Fruit fly (Drosophila melanogaster) whole organism, prepupa: Measurements from ENCODE around the gene CG34138.

Experiments used
- Blimp-1 ChIP-seq: fragments of 200-800 bp; sonication (Bioruptor generic); optimal IDR thresholded peaks from 3 replicates; lab custom pipeline; 2017; ENCODE audit warnings: missing biosample characterization, missing genetic modification characterization, mild to moderate bottlenecking, moderate library complexity, missing genetic modification reagents
- CG10631 ChIP-seq: fragments of 200-800 bp; sonication (Bioruptor generic); optimal IDR thresholded peaks from 2 replicates; lab custom pipeline; 2016; ENCODE audit warnings: missing biosample characterization, missing genetic modification characterization
- CG10669 ChIP-seq: fragments of 200-800 bp; sonication (Bioruptor generic); optimal IDR thresholded peaks from 3 replicates; lab custom pipeline; 2018; ENCODE audit warnings: missing biosample characterization, mild to moderate bottlenecking, missing genetic modification characterization, moderate library complexity
- CG11294 ChIP-seq: fragments of 200-800 bp; sonication (Bioruptor generic); IDR thresholded peaks from 2 replicates; pipeline ENCODE4 v1.3.6; 2022; ENCODE audit warnings: missing biosample characterization, missing genetic modification characterization
- CG11762 ChIP-seq: fragments of 200-800 bp; sonication (Bioruptor generic); optimal IDR thresholded peaks from 3 replicates; lab custom pipeline; 2016; ENCODE audit warnings: missing biosample characterization, missing genetic modification characterization; ENCODE audit not compliant: insufficient read depth
- CG11902 ChIP-seq: fragments of 200-800 bp; sonication (Bioruptor generic); optimal IDR thresholded peaks from 3 replicates; lab custom pipeline; 2016; ENCODE audit warnings: missing biosample characterization, missing genetic modification characterization
- CG1621 ChIP-seq: fragments of 200-800 bp; sonication (Bioruptor generic); optimal IDR thresholded peaks from 3 replicates; lab custom pipeline; 2018; ENCODE audit warnings: missing biosample characterization, mild to moderate bottlenecking, missing genetic modification characterization
- CG3032 ChIP-seq: fragments of 200-800 bp; optimal IDR thresholded peaks from 2 replicates; lab custom pipeline; 2019; ENCODE audit warnings: missing biosample characterization, mild to moderate bottlenecking, missing genetic modification characterization, moderate library complexity
- CG31627 ChIP-seq: fragments of 200-800 bp; sonication (Bioruptor generic); optimal IDR thresholded peaks from 3 replicates; lab custom pipeline; 2016; ENCODE audit warnings: missing biosample characterization, missing genetic modification characterization
- CG32006 ChIP-seq: fragments of 200-800 bp; sonication (Bioruptor generic); optimal IDR thresholded peaks from 3 replicates; lab custom pipeline; 2017; ENCODE audit warnings: missing biosample characterization, mild to moderate bottlenecking, missing genetic modification characterization
- CG34406 ChIP-seq: fragments of 200-800 bp; sonication (Bioruptor generic); optimal IDR thresholded peaks from 3 replicates; lab custom pipeline; 2016; ENCODE audit warnings: missing biosample characterization, missing genetic modification characterization
- CG3919 ChIP-seq: fragments of 200-800 bp; sonication (Bioruptor generic); optimal IDR thresholded peaks from 3 replicates; lab custom pipeline; 2016; ENCODE audit warnings: missing biosample characterization, missing genetic modification characterization
- CG4318 ChIP-seq: fragments of 200-800 bp; sonication (Bioruptor generic); optimal IDR thresholded peaks from 3 replicates; lab custom pipeline; 2017; ENCODE audit warnings: missing biosample characterization, mild to moderate bottlenecking, missing genetic modification characterization
- CG6163 ChIP-seq: fragments of 200-800 bp; sonication (Bioruptor generic); IDR thresholded peaks from 3 replicates; pipeline ENCODE4 v1.3.6; 2022; ENCODE audit warnings: missing biosample characterization, missing genetic modification characterization
- CG6276 ChIP-seq: fragments of 200-800 bp; sonication (Bioruptor generic); optimal IDR thresholded peaks from 2 replicates; lab custom pipeline; 2017; ENCODE audit warnings: missing biosample characterization, mild to moderate bottlenecking, missing genetic modification characterization
- CG6792 ChIP-seq: fragments of 200-800 bp; sonication (Bioruptor generic); optimal IDR thresholded peaks from 3 replicates; lab custom pipeline; 2016; ENCODE audit warnings: missing biosample characterization, missing genetic modification characterization
- CG6808 ChIP-seq: fragments of 200-800 bp; sonication (Bioruptor generic); optimal IDR thresholded peaks from 3 replicates; lab custom pipeline; 2017; ENCODE audit warnings: missing biosample characterization, missing genetic modification characterization, mild to moderate bottlenecking, moderate library complexity, missing genetic modification reagents
- CG6854 ChIP-seq: fragments of 200-800 bp; sonication (Bioruptor generic); optimal IDR thresholded peaks from 2 replicates; lab custom pipeline; 2017; ENCODE audit warnings: missing biosample characterization, mild to moderate bottlenecking, missing genetic modification characterization
- CG7368 ChIP-seq: fragments of 200-800 bp; sonication (Bioruptor generic); optimal IDR thresholded peaks from 3 replicates; lab custom pipeline; 2016; ENCODE audit warnings: missing biosample characterization, missing genetic modification characterization
- CG9139 ChIP-seq: fragments of 200-800 bp; sonication (Bioruptor generic); optimal IDR thresholded peaks from 3 replicates; lab custom pipeline; 2017; ENCODE audit warnings: missing biosample characterization, mild to moderate bottlenecking, missing genetic modification characterization
- Eip75B ChIP-seq: fragments of 200-800 bp; sonication (Bioruptor generic); optimal IDR thresholded peaks from 3 replicates; lab custom pipeline; 2016; ENCODE audit warnings: missing biosample characterization, missing genetic modification characterization
- Eip78C ChIP-seq: fragments of 200-800 bp; sonication (Bioruptor generic); peaks from one replicate; lab custom pipeline; 2016; ENCODE audit warnings: missing biosample characterization, missing genetic modification characterization
- Eip93F ChIP-seq: fragments of 200-800 bp; sonication (Bioruptor generic); optimal IDR thresholded peaks from 2 replicates; lab custom pipeline; 2016; ENCODE audit warnings: missing biosample characterization, mild to moderate bottlenecking, missing genetic modification characterization
- Ets21C ChIP-seq: fragments of 200-800 bp; sonication (Bioruptor generic); optimal IDR thresholded peaks from 3 replicates; lab custom pipeline; 2016; ENCODE audit warnings: missing biosample characterization, missing genetic modification characterization
- Ets96B ChIP-seq: fragments of 200-800 bp; optimal IDR thresholded peaks from 2 replicates; lab custom pipeline; 2019; ENCODE audit warnings: missing biosample characterization, mild to moderate bottlenecking, missing genetic modification characterization, moderate library complexity
- Gug ChIP-seq: fragments of 200-800 bp; sonication (Bioruptor generic); IDR thresholded peaks from 2 replicates; pipeline ENCODE4 v1.3.6; 2022; ENCODE audit warnings: missing biosample characterization, missing genetic modification characterization
- Hr39 ChIP-seq: fragments of 200-800 bp; sonication (Bioruptor generic); optimal IDR thresholded peaks from 2 replicates; lab custom pipeline; 2016; ENCODE audit warnings: missing biosample characterization, missing genetic modification characterization
- Hr4 ChIP-seq: fragments of 200-800 bp; sonication (Bioruptor generic); optimal IDR thresholded peaks from 3 replicates; lab custom pipeline; 2016; ENCODE audit warnings: missing biosample characterization, missing genetic modification characterization
- Lpt ChIP-seq: fragments of 200-800 bp; sonication (Bioruptor generic); optimal IDR thresholded peaks from 3 replicates; lab custom pipeline; 2016; ENCODE audit warnings: missing biosample characterization, missing genetic modification characterization
- Met ChIP-seq: fragments of 200-800 bp; sonication (Bioruptor generic); optimal IDR thresholded peaks from 3 replicates; lab custom pipeline; 2016; ENCODE audit warnings: missing biosample characterization, missing genetic modification characterization
- OdsH ChIP-seq: fragments of 200-800 bp; sonication (Bioruptor generic); optimal IDR thresholded peaks from 3 replicates; lab custom pipeline; 2016; ENCODE audit warnings: missing biosample characterization, missing genetic modification characterization
- Smox ChIP-seq: fragments of 200-800 bp; sonication (Bioruptor generic); optimal IDR thresholded peaks from 3 replicates; lab custom pipeline; 2016; ENCODE audit warnings: missing biosample characterization, missing genetic modification characterization
- Sox15 ChIP-seq: fragments of 200-800 bp; sonication (Bioruptor generic); optimal IDR thresholded peaks from 3 replicates; lab custom pipeline; 2016; ENCODE audit warnings: missing biosample characterization, missing genetic modification characterization
- achi ChIP-seq: fragments of 200-800 bp; sonication (Bioruptor generic); optimal IDR thresholded peaks from 3 replicates; lab custom pipeline; 2016; ENCODE audit warnings: missing biosample characterization, missing genetic modification characterization
- acj6 ChIP-seq: fragments of 200-800 bp; sonication (Bioruptor generic); optimal IDR thresholded peaks from 3 replicates; lab custom pipeline; 2016; ENCODE audit warnings: missing biosample characterization, missing genetic modification characterization
- cyc ChIP-seq: fragments of 200-800 bp; sonication (Bioruptor generic); optimal IDR thresholded peaks from 3 replicates; lab custom pipeline; 2016; ENCODE audit warnings: missing biosample characterization, missing genetic modification characterization
- dac ChIP-seq: fragments of 200-800 bp; sonication (Bioruptor generic); optimal IDR thresholded peaks from 2 replicates; lab custom pipeline; 2017; ENCODE audit warnings: missing biosample characterization, mild to moderate bottlenecking, missing genetic modification characterization
- dsx ChIP-seq: fragments of 200-800 bp; optimal IDR thresholded peaks from 3 replicates; lab custom pipeline; 2019; ENCODE audit warnings: missing biosample characterization, mild to moderate bottlenecking, missing genetic modification characterization, moderate library complexity; ENCODE audit not compliant: poor library complexity, severe bottlenecking
- eg ChIP-seq: fragments of 200-800 bp; sonication (Bioruptor generic); IDR thresholded peaks from 3 replicates; pipeline ENCODE4 v1.3.6; 2022; ENCODE audit warnings: missing biosample characterization, missing genetic modification characterization
- esn ChIP-seq: fragments of 200-800 bp; sonication (Bioruptor generic); optimal IDR thresholded peaks from 2 replicates; lab custom pipeline; 2016; ENCODE audit warnings: missing biosample characterization, mild to moderate bottlenecking, missing genetic modification characterization, moderate library complexity
- fd85E ChIP-seq: fragments of 200-800 bp; sonication (Bioruptor generic); optimal IDR thresholded peaks from 3 replicates; lab custom pipeline; 2016; ENCODE audit warnings: missing biosample characterization, missing genetic modification characterization
- fkh ChIP-seq: fragments of 200-800 bp; sonication (Bioruptor generic); optimal IDR thresholded peaks from 3 replicates; lab custom pipeline; 2017; ENCODE audit warnings: missing biosample characterization, mild to moderate bottlenecking, missing genetic modification characterization, moderate library complexity
- lz ChIP-seq: fragments of 200-800 bp; sonication (Bioruptor generic); optimal IDR thresholded peaks from 3 replicates; lab custom pipeline; 2016; ENCODE audit warnings: missing biosample characterization, missing genetic modification characterization
- net ChIP-seq: fragments of 200-800 bp; sonication (Bioruptor generic); optimal IDR thresholded peaks from 3 replicates; lab custom pipeline; 2016; ENCODE audit warnings: missing biosample characterization, missing genetic modification characterization
- spab ChIP-seq: fragments of 200-800 bp; sonication (Bioruptor generic); optimal IDR thresholded peaks from 2 replicates; lab custom pipeline; 2017; ENCODE audit warnings: missing biosample characterization, mild to moderate bottlenecking, missing genetic modification characterization, missing genetic modification reagents
- ss ChIP-seq, 2 experiments: fragments of 200-800 bp; sonication (Bioruptor generic); optimal IDR thresholded peaks; 2 replicates in 1 of 2; 3 replicates in 1 of 2; lab custom pipeline; 2017 to 2018; ENCODE audit warnings: mild to moderate bottlenecking in 2 of 2, missing biosample characterization in 2 of 2, missing genetic modification characterization in 2 of 2, moderate library complexity in 1 of 2
- svp ChIP-seq: fragments of 200-800 bp; sonication (Bioruptor generic); peaks from one replicate; lab custom pipeline; 2016; ENCODE audit warnings: missing biosample characterization, missing genetic modification characterization
- topi ChIP-seq: fragments of 200-800 bp; sonication (Bioruptor generic); optimal IDR thresholded peaks from 3 replicates; lab custom pipeline; 2016; ENCODE audit warnings: missing biosample characterization, missing genetic modification characterization

The CG34138 gene

DNA sequence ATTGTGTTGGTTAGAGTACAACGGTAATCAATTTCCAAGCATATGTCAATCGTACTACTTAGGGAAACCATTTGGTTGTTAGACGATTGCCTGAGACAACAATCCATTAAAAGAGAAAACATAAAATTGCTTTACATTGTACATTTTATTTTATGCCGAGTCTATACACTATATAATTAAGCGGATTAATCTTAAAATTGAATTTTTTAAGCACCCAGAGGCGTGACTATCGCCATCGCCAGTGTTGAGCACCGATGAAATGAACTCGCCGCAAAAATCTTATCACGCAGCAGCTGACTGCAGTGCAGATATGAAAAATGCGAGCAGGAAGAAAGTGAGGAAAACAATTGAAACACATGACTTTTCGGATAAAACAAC lies 8.1 kb downstream of the CG34138 start:
- TF ChIP-seq esn (GFP tag; lab: Kevin White, UChicago): peak; percentile 35
- peak; percentile 68 for TF ChIP-seq Eip78C
- no peak for TF ChIP-seq CG32006 (GFP tag; lab: Kevin White, UChicago)
- peak; percentile 23 for TF ChIP-seq topi (GFP tag; lab: Kevin White, UChicago)

DNA sequence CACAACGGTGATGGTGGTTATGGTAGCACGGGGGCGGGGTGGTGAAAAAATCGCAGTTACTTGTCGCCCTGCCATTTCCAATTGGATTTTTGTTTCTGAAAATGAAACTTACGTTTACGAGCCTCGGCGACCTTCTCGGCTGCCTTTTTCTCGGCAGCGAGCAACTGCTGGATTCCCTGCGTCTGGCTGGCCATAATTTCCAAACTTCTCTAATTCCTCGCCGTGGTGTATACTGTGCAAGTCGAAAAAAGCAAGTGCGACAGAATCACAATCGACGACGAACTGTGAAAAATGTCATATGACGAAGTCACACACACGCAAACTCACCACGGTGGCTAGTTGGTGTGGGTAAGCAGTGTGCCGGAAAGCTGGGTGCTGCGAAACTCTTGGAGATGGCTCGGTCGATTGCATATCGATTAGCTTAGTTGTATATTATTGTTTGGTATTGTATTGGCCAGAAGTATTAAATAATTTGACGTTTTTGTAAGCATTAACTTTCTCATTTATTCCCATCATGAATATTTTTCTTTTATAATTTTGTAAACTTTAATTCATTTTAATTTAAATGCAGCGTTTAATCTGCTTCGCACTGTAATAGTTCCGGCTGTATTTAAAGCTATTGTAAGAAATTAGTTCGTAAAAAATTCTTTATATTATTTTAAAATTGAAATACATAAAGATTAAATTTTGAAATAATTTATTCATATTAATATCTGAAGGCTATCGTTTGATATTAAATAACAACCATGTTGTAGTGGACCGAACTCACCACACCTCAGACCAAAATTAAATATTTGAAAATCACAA lies 9.5 kb downstream of the CG34138 start, which contains the start of gene Vha13:
Vha13 (minus strand) TSS at position 293 of the 807 bp plus-strand sequence.
- TF ChIP-seq eg: no peak
- TF ChIP-seq CG34406 (GFP tag; lab: Kevin White, UChicago): no peak
- TF ChIP-seq CG7368 (GFP tag; lab: Kevin White, UChicago): peak; percentile 15
- TF ChIP-seq Eip78C: peak; percentile 68
- no peak for TF ChIP-seq Gug (GFP tag; lab: Robert Waterston, UW)
- no peak for TF ChIP-seq CG6808 (GFP tag; lab: Kevin White, UChicago)
- TF ChIP-seq ss (GFP tag; optimal IDR thresholded peaks at IDR 0.05; lab: Kevin White, UChicago): peak; percentile 49 to 57
- TF ChIP-seq CG11902: peak; percentile 32
- TF ChIP-seq CG4318 (GFP tag; lab: Kevin White, UChicago): no peak
- peak; percentile 2 for TF ChIP-seq dsx
- TF ChIP-seq dac (GFP tag; lab: Kevin White, UChicago): no peak
- peak; percentile 36 for TF ChIP-seq Ets21C
- peak; percentile 28 for TF ChIP-seq topi (GFP tag; lab: Kevin White, UChicago)
- peak; percentile 32 for TF ChIP-seq Smox
- no peak for TF ChIP-seq Eip93F (GFP tag; lab: Kevin White, UChicago)
- TF ChIP-seq CG3032: no peak
- TF ChIP-seq achi (GFP tag; lab: Kevin White, UChicago): peak; percentile 28
- peak; percentile 38 for TF ChIP-seq fkh
- TF ChIP-seq CG10631 (GFP tag; lab: Kevin White, UChicago): peak; percentile 51
- no peak for TF ChIP-seq CG11294
- TF ChIP-seq Hr39 (GFP tag; lab: Kevin White, UChicago): peak; percentile 58
- TF ChIP-seq CG10669 (GFP tag; lab: Kevin White, UChicago): no peak
- peak; percentile 42 for TF ChIP-seq lz (GFP tag; lab: Kevin White, UChicago)
- TF ChIP-seq esn (GFP tag; lab: Kevin White, UChicago): peak; percentile 21
- TF ChIP-seq CG3919 (GFP tag; lab: Kevin White, UChicago): peak; percentile 50
- TF ChIP-seq spab (GFP tag; lab: Kevin White, UChicago): no peak
- TF ChIP-seq Lpt (GFP tag; lab: Kevin White, UChicago): no peak
- TF ChIP-seq fd85E (GFP tag; lab: Kevin White, UChicago): no peak
- peak; percentile 6 for TF ChIP-seq Hr4 (GFP tag; lab: Kevin White, UChicago)
- no peak for TF ChIP-seq CG32006 (GFP tag; lab: Kevin White, UChicago)
- TF ChIP-seq Met (GFP tag; lab: Kevin White, UChicago): no peak
- TF ChIP-seq Sox15: no peak
- peak; percentile 10 for TF ChIP-seq Blimp-1 (GFP tag; lab: Kevin White, UChicago)
- TF ChIP-seq CG11762: no peak
- TF ChIP-seq CG6854 (GFP tag; lab: Kevin White, UChicago): peak; percentile 87
- TF ChIP-seq CG6276 (GFP tag; lab: Kevin White, UChicago): no peak
- peak; percentile 49 for TF ChIP-seq CG31627 (GFP tag; lab: Kevin White, UChicago)
- TF ChIP-seq net (GFP tag; lab: Kevin White, UChicago): no peak
- TF ChIP-seq CG1621 (tag; lab: Kevin White, UChicago): peak; percentile 15
- TF ChIP-seq Eip75B (GFP tag; lab: Kevin White, UChicago): no peak
- peak; percentile 20 for TF ChIP-seq acj6 (GFP tag; lab: Kevin White, UChicago)
- TF ChIP-seq Ets96B (tag; lab: Kevin White, UChicago): no peak
- TF ChIP-seq cyc: peak; percentile 5
- TF ChIP-seq CG6792 (GFP tag; lab: Kevin White, UChicago): no peak
- peak; percentile 26 for TF ChIP-seq OdsH (GFP tag; lab: Kevin White, UChicago)
- TF ChIP-seq CG6163 (GFP tag; lab: Robert Waterston, UW): peak; percentile 46; the same call in 1 of the 3 replicates
- peak; percentile 74 for TF ChIP-seq svp (GFP tag; lab: Kevin White, UChicago)
- TF ChIP-seq CG9139 (GFP tag; lab: Kevin White, UChicago): no peak
